Fruit fly (Drosophila melanogaster) whole organism, adult: ENCODE results near the gene CG5151.

Experiments
- CG5204 ChIP-seq: fragments of 200-800 bp; sonication (Bioruptor generic); optimal IDR thresholded peaks from 2 replicates; lab custom pipeline; 2016; ENCODE audit warnings: missing biosample characterization, missing genetic modification characterization
- Clk ChIP-seq: fragments of 200-800 bp; sonication (Bioruptor generic); optimal IDR thresholded peaks from 2 replicates; lab custom pipeline; 2017; ENCODE audit warnings: missing biosample characterization, missing genetic modification characterization
- Mnt ChIP-seq: fragments of 200-800 bp; sonication (Bioruptor generic); optimal IDR thresholded peaks from 2 replicates; lab custom pipeline; 2016; ENCODE audit warnings: missing biosample characterization, mild to moderate bottlenecking, missing genetic modification characterization
- cnc ChIP-seq, 2 experiments: fragments of >200 bp; optimal IDR thresholded peaks; 2 replicates each; lab custom pipeline; 2017
- pad ChIP-seq: fragments of 200-800 bp; sonication (Bioruptor generic); optimal IDR thresholded peaks from 3 replicates; lab custom pipeline; 2017; ENCODE audit warnings: missing biosample characterization, missing genetic modification characterization, mild to moderate bottlenecking, moderate library complexity, missing genetic modification reagents

DNA sequence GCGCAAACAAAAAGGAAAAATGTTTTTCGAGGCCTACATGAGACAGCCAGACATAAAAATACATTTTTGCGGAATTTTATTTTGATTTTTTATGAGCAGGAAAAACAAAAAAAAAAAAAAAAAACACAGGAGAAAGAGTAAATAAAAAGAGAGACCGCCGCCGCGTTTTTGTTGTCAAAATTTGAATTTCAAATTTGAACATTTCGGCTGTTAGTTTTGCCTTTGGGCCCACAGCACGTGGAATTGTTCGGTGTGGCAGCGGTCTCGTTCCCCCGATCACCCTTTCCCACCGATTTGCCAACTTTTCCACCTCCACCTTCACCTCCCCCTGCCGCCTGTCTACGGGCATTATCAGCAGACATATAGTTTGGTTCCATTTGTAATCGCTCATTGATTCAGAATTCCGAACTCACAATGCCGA is 7.7 kb downstream of the CG5151 start:
- TF ChIP-seq cnc (optimal IDR thresholded peaks at IDR 0.05; lab: Kevin White, UChicago) = no peak
- no peak for TF ChIP-seq pad (GFP tag; lab: Kevin White, UChicago)
- peak; percentile 86 for TF ChIP-seq Mnt (GFP tag; lab: Kevin White, UChicago)
- TF ChIP-seq Clk (GFP tag; lab: Kevin White, UChicago) = no peak
- no peak for TF ChIP-seq CG5204 (GFP tag; lab: Kevin White, UChicago)
